Worm (Caenorhabditis elegans): Measurements from ENCODE around the gene sra-28.

- TF ChIP-seq tbx-2 (tag; optimal IDR thresholded peaks at IDR 0.05) (peak; percentile 87), syd-9 (tag; optimal IDR thresholded peaks at IDR 0.05) (peak; percentile 54), hlh-6 (tag; optimal IDR thresholded peaks at IDR 0.05) (no peak), ceh-48 (tag; optimal IDR thresholded peaks at IDR 0.05) (peak; percentile 17), mec-3 (tag; optimal IDR thresholded peaks at IDR 0.05; ENCODE audit: borderline replicate concordance) (no peak), ref-2 (tag; optimal IDR thresholded peaks at IDR 0.05) (peak; percentile 78), hlh-15 (tag; optimal IDR thresholded peaks at IDR 0.05) (no peak), ceh-22 (tag; optimal IDR thresholded peaks at IDR 0.05) (no peak), unc-42 (tag; optimal IDR thresholded peaks at IDR 0.05) (peak; percentile 74), nfya-1 (tag; optimal IDR thresholded peaks at IDR 0.05) (peak; percentile 96), unc-55 (GFP tag; optimal IDR thresholded peaks at IDR 0.05) (peak; percentile 97), ceh-31 (tag; optimal IDR thresholded peaks at IDR 0.05) (peak; percentile 88)
These were observed 15.2 kb upstream of the sra-28 start, which contains the start of gene icd-1 for ce11 chrII:6588605-6589292.
